Worm (Caenorhabditis elegans): ENCODE results near the gene sre-33.

The sre-33 gene

DNA sequence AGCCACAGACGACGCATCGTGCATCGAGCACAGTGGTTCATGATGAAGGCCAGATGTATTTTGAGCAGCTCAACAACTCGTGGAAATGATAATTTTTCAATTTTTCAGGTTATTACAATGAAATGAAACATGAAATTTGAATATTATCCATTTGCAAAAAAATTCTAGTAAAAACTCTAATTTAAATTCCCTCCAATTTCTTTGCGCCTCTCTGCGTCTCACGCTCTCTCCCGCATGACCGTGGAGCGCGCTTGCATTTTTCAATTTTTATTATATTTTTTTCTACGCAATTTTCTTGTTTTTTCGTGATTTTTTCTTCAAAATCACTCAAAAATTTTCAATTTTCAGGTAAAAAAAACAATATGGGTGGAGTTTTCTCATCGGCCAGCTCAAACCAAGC is 6.3 kb downstream of the sre-33 start, which contains the start of gene tag-281 (continued):
- peak; percentile 66; the same call in 1 of the 2 replicates for TF ChIP-seq pbrm-1 (GFP tag; IDR thresholded peaks at IDR 0.05)
- peak; percentile 41 for TF ChIP-seq F49E8.2 (tag; optimal IDR thresholded peaks at IDR 0.05; ENCODE audit: insufficient read depth)
- TF ChIP-seq snpc-1.1 (tag; optimal IDR thresholded peaks at IDR 0.05; ENCODE audit: insufficient read depth) = peak; percentile 39

DNA sequence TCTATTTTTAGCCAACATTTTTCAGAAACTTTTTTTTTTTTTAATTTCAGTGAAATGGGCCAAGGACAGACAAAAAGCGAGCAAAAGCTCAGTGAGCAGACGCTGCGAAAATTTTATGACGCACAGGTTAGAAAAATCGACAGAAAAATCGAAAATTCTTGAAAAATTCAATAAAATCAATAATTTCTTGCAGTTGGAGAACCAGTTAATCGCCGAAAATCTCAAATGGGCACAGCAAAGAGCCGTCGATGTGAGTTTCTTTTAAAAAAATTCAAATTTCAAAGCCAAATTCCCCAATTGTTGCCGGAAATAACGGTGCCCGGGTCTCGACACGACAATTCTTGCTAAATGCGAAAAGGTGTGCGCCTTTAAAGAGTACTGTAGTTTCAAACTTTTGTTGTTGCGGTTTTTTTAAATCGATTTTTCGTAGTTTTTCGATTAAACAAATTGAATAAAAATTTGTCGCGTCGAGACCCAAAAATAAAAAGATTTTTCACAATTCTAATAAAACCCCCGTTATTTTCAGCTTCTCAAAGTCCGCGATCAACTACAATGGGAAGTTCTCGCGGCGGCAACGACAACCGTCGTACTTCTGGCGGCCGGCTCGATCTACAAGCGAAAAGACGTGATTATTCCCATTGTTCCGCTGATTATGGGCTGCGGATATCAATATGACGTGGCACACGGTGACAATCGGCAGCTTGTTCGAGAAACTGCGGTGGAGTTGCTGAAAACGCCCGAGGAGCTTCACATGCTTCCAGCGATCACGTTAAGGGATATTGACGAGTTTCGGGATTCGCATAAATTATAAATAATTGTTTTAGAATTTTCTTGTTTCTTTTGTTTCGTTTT is 7.7 kb downstream of the sre-33 start, which contains the start of gene tag-280:
tag-280 (plus strand) TSS at position 51 of the 852 bp plus-strand sequence.
- TF ChIP-seq sptf-2 (GFP tag; optimal IDR thresholded peaks at IDR 0.05) (no peak), xnd-1 (tag; optimal IDR thresholded peaks at IDR 0.05) (peak; percentile 36), Y79H2A.3 (GFP tag; conservative IDR thresholded peaks at IDR 0.05) (no peak), lsl-1 (GFP tag; optimal IDR thresholded peaks at IDR 0.05) (peak; percentile 75), madf-6 (GFP tag; IDR thresholded peaks at IDR 0.05) (peak; percentile 61; the same call in 1 of the 2 replicates), tbp1 (GFP tag; optimal IDR thresholded peaks at IDR 0.05) (no peak), akir-1 (GFP tag; optimal IDR thresholded peaks at IDR 0.05) (no peak), ccch-3 (GFP tag; optimal IDR thresholded peaks at IDR 0.05) (no peak), F33H1.4 (GFP tag; IDR thresholded peaks at IDR 0.05) (peak; percentile 66)

DNA sequence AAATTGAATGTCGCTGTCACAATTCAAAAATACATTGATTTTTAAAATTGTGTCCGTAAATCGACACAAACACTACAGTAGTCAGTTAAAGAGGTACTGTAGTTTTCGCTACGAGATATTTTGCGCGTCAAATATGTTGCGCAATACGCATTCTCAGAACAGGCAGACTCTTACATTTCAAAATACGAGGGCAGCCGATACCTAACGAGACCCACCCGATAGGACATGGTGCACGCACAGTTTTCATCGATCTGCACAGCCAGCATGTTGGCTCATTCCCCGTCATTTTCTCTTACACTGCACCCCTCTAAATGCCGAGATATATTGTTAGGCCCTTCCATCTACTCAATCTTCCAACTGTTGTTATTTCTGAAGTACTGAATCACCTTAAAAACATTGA is 9.1 kb downstream of the sre-33 start, which contains the start of gene F15A4.2:
F15A4.2 (plus strand) TSS at position 301 of the 400 bp plus-strand sequence.
- TF ChIP-seq ceh-27 (GFP tag; optimal IDR thresholded peaks at IDR 0.05) (no peak), lin-26 (GFP tag; IDR thresholded peaks at IDR 0.05) (no peak)

DNA sequence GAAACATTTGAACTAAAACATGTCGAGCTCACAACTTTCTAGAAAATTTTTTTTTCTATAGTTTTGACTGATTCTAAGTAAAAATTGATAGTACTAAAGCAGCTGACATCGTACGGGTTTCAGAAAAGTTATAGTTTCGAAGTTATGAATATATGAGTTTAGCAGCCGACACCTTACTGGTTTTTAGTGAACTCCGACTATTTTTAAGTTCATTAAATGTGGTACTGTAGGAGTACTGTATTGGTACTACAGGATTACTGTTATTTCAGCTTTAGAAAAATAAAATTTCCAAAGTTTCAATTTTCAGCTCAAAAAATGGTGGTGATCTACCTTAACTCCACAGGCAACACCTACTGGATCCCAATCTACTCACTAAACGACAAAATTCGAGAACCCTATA is 12.5 kb downstream of the sre-33 start, which contains the start of gene sre-37:
sre-37 (plus strand) TSS at position 301 of the 400 bp plus-strand sequence.
- TF ChIP-seq F52B5.7 (tag; optimal IDR thresholded peaks at IDR 0.05) (no peak), snpc-1.3 (tag; optimal IDR thresholded peaks at IDR 0.05; ENCODE audit: insufficient read depth) (no peak), ceh-79 (tag; optimal IDR thresholded peaks at IDR 0.05) (no peak), fkh-3 (tag; optimal IDR thresholded peaks at IDR 0.05) (no peak), nfya-1 (tag; optimal IDR thresholded peaks at IDR 0.05; ENCODE audit: borderline replicate concordance, insufficient read depth) (no peak), hlh-12 (tag; optimal IDR thresholded peaks at IDR 0.05) (no peak), ama-1 (optimal IDR thresholded peaks at IDR 0.05) (no peak), ama-1 (GFP tag; optimal IDR thresholded peaks at IDR 0.05) (no peak), nfyb-1 (GFP tag; IDR thresholded peaks at IDR 0.05) (no peak), ceh-40 (GFP tag; IDR thresholded peaks at IDR 0.05) (no peak), sea-2 (GFP tag; IDR thresholded peaks at IDR 0.05) (no peak)

DNA sequence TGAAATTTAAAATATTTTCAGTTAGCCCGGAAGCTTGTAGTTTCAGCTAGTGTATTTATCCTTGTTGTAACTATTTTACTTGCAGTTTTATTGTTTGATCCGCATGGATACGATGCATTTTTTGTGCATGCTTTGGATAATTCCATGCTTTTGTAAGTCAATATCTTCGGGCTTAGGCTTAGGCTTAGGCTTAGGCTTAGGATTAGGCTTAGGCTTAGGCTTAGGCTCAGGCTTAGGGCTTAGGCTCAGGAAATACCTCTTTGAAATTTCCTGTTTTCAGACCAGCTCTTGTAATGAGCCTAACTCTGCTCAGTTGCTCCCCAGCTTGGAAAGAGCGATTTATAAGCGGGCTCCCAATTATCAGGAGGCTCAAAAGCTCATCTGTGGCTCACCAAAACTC is 13.9 kb downstream of the sre-33 start, which contains the start of gene srg-16:
srg-16 (plus strand) TSS at position 87 of the 400 bp plus-strand sequence.
- TF ChIP-seq egl-18 (GFP tag; IDR thresholded peaks at IDR 0.05) (no peak), ekl-4 (GFP tag; IDR thresholded peaks at IDR 0.05) (no peak), madf-10 (tag; optimal IDR thresholded peaks at IDR 0.05) (no peak), Y67H2A.10 (GFP tag; conservative IDR thresholded peaks at IDR 0.05) (no peak), rpc-1 (optimal IDR thresholded peaks at IDR 0.05) (no peak), rpc-1 (tag; optimal IDR thresholded peaks at IDR 0.05) (no peak), nfya-2 (GFP tag; IDR thresholded peaks at IDR 0.05) (no peak), egrh-3 (GFP tag; IDR thresholded peaks at IDR 0.05) (no peak), lin-26 (GFP tag; IDR thresholded peaks at IDR 0.05) (no peak), dox-1 (GFP tag; IDR thresholded peaks at IDR 0.05) (no peak), B0019.2 (GFP tag; conservative IDR thresholded peaks at IDR 0.05) (no peak), ztf-3 (GFP tag; optimal IDR thresholded peaks at IDR 0.05) (no peak)

All from whole organism, young adult.